Worm (Caenorhabditis elegans): ENCODE data around the gene nhr-47.

ce11 chrV:5558590-5558989 is 53.5 kb downstream of the nhr-47 start, which contains the start of gene glb-5:
- TF ChIP-seq tab-1 (GFP tag; IDR thresholded peaks at IDR 0.05), result no peak
- TF ChIP-seq cog-1 (tag; optimal IDR thresholded peaks at IDR 0.05), result no peak
- no peak for TF ChIP-seq flt-1 (GFP tag; IDR thresholded peaks at IDR 0.05)
- no peak for TF ChIP-seq klf-2 (GFP tag; conservative IDR thresholded peaks at IDR 0.05)
- TF ChIP-seq T22C8.4 (GFP tag; IDR thresholded peaks at IDR 0.05), result no peak
- TF ChIP-seq ztf-29 (GFP tag; IDR thresholded peaks at IDR 0.05), result no peak
- no peak for TF ChIP-seq med-1 (GFP tag; optimal IDR thresholded peaks at IDR 0.05; ENCODE audit: insufficient read depth)
- no peak for TF ChIP-seq ref-1 (GFP tag; conservative IDR thresholded peaks at IDR 0.05)

All from whole organism, midembryonic.